Worm (Caenorhabditis elegans): Measurements from ENCODE around the gene col-96.

ce11 chrIII:11742191-11742590, 35.6 kb upstream of the col-96 start:
- TF ChIP-seq elt-1 (tag; optimal IDR thresholded peaks at IDR 0.05; ENCODE audit: borderline replicate concordance, insufficient read depth) (no peak), snpc-4 (tag; optimal IDR thresholded peaks at IDR 0.05) (no peak), blmp-1 (tag; optimal IDR thresholded peaks at IDR 0.05) (no peak), nhr-76 (tag; optimal IDR thresholded peaks at IDR 0.05) (no peak), unc-62 (GFP tag; optimal IDR thresholded peaks at IDR 0.05) (no peak), nhr-237 (tag; optimal IDR thresholded peaks at IDR 0.05) (no peak), tbx-8 (GFP tag; optimal IDR thresholded peaks at IDR 0.05) (no peak), lin-13 (tag; optimal IDR thresholded peaks at IDR 0.05) (no peak), lin-32 (GFP tag; optimal IDR thresholded peaks at IDR 0.05) (no peak), pha-4 (tag; optimal IDR thresholded peaks at IDR 0.05) (no peak), lsy-2 (tag; optimal IDR thresholded peaks at IDR 0.05) (no peak)

Data from whole organism, mixed stage, embryonic.